Worm (Caenorhabditis elegans): ENCODE results near the gene C54G10.1.

The C54G10.1 gene

DNA sequence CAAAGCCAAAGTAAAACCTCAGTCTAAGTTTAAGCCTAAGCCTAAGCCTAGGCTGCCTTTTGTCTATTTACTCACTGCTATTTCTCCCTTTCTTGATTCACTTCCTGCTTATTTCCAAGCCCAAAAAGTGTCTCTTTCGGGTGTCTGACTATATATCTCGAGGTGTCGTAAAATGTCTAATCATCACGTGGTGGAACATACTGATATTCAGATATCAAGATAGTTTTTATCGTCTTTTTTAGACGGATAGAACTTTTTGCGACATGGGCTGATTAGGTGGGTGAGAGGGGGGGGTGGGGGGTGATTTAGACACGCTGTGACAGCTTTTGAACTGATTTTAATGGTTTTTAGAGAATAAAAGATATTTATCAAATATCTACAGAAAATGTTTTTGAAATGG, 16.1 kb downstream of the C54G10.1 start:
- TF ChIP-seq dao-5 (tag; optimal IDR thresholded peaks at IDR 0.05) (no peak), him-1 (tag; optimal IDR thresholded peaks at IDR 0.05) (no peak), W03F9.2 (tag; optimal IDR thresholded peaks at IDR 0.05) (no peak)

DNA sequence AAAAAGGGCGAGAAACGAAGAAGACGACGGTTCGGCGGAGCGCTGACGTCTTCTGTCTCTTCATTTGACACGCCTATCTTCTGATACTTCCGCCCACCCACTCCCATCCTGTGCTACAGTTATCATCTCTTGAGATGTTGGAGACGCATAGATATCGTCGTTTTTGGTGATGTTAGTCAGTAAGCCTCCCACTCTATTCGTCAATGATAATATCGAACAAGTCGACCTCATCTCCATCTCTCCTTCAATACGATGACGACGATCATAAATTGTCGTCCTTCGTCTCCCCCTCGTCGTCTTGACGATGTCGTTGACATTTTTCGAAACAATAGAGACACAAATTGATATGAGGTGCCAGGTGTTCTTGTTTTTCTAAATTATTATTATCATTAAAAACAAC, 17.2 kb downstream of the C54G10.1 start, which contains the start of gene slc-25A29:
Gene slc-25A29 (minus strand): TSS at position 45 of the 400 bp plus-strand sequence.
- TF ChIP-seq him-1 (tag; optimal IDR thresholded peaks at IDR 0.05) (no peak), W03F9.2 (tag; optimal IDR thresholded peaks at IDR 0.05) (no peak)

DNA sequence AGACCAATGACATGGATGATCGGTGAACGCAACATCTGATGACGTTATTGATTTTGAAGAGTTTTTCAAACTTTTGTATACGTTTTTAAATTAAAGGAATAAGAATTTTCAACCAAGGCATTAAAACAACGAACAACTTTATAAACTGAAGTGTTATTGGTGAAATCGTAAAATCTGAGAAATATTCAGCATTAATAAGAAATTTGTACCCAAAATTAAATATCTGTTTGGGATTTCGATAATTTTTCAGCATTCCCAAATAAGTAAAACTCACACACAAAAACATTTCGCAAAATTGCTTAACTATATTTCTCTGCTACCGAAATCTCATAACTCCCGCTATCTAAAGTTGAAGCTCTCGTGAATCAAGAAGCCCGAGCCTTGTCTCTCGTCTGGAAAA, 18.7 kb downstream of the C54G10.1 start:
- TF ChIP-seq him-1 (tag; optimal IDR thresholded peaks at IDR 0.05): no peak
- TF ChIP-seq dao-5 (tag; optimal IDR thresholded peaks at IDR 0.05): no peak
- no peak for TF ChIP-seq W03F9.2 (tag; optimal IDR thresholded peaks at IDR 0.05)

- TF ChIP-seq W03F9.2 (tag; optimal IDR thresholded peaks at IDR 0.05) (no peak), him-1 (tag; optimal IDR thresholded peaks at IDR 0.05) (no peak), dao-5 (tag; optimal IDR thresholded peaks at IDR 0.05) (no peak)
These were observed 19.9 kb downstream of the C54G10.1 start, which contains the start of gene srh-17 for ce11 chrV:14660608-14661355. srh-17 (plus strand) TSS chrV:14661305.

DNA sequence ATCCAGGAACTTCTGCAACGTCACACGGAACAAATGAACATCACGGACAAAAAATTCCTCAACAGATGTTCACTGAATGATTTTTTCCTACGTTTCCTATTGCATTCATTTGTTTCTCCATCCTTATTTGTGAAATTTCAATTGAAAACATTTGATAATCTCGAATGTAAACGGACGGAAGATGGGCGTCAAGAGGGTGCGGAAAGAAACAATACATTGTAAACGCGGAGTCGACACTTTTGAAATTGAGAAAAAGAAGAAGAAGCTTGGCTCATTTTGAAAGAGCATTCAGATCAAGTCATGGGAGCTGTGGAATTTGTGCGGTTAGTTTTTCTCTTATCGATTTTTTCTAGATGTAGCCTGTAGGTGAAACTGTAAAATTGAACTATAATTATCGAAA, 22.1 kb downstream of the C54G10.1 start, which contains the start of gene C47E8.9:
Gene C47E8.9 (plus strand): TSS at position 301 of the 400 bp plus-strand sequence.
- TF ChIP-seq him-1 (tag; optimal IDR thresholded peaks at IDR 0.05) (no peak), W03F9.2 (tag; optimal IDR thresholded peaks at IDR 0.05) (no peak)

ce11 chrV:14665728-14666127, 24.8 kb downstream of the C54G10.1 start, which contains the start of gene C47E8.1:
C47E8.1 (plus strand) TSS chrV:14666028.
- TF ChIP-seq W03F9.2 (tag; optimal IDR thresholded peaks at IDR 0.05) (no peak), him-1 (tag; optimal IDR thresholded peaks at IDR 0.05) (no peak), dao-5 (tag; optimal IDR thresholded peaks at IDR 0.05) (no peak)

ce11 chrV:14678298-14678697, 37.4 kb downstream of the C54G10.1 start:
- TF ChIP-seq dao-5 (tag; optimal IDR thresholded peaks at IDR 0.05) (no peak), W03F9.2 (tag; optimal IDR thresholded peaks at IDR 0.05) (no peak), him-1 (tag; optimal IDR thresholded peaks at IDR 0.05) (no peak)

- TF ChIP-seq W03F9.2 (tag; optimal IDR thresholded peaks at IDR 0.05): no peak
- TF ChIP-seq dao-5 (tag; optimal IDR thresholded peaks at IDR 0.05): no peak
- TF ChIP-seq him-1 (tag; optimal IDR thresholded peaks at IDR 0.05): no peak
These were observed 39.1 kb downstream of the C54G10.1 start, which contains the start of gene C47E8.3 for ce11 chrV:14680014-14680413. C47E8.3 (plus strand) TSS chrV:14680314.

DNA sequence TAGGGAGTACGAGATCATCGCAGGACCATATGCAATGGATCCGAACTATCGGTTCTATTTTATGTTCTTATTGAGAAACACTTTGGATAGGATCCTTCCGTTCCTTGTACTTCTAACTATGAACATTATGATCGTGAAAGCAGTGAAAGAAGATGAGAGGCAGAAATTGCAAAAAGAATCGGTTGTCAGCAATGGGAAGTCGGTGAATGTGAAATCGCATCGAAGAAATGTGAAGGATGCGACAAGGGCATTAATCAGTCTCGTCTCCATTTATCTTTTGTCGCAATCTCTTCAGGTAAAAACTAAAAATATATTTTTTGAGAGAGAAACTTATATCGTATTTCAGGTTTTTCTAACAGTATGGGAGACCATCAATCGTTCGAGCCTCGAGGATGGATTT, 42.0 kb downstream of the C54G10.1 start:
- no peak for TF ChIP-seq W03F9.2 (tag; optimal IDR thresholded peaks at IDR 0.05)
- TF ChIP-seq dao-5 (tag; optimal IDR thresholded peaks at IDR 0.05): no peak
- no peak for TF ChIP-seq him-1 (tag; optimal IDR thresholded peaks at IDR 0.05)

DNA sequence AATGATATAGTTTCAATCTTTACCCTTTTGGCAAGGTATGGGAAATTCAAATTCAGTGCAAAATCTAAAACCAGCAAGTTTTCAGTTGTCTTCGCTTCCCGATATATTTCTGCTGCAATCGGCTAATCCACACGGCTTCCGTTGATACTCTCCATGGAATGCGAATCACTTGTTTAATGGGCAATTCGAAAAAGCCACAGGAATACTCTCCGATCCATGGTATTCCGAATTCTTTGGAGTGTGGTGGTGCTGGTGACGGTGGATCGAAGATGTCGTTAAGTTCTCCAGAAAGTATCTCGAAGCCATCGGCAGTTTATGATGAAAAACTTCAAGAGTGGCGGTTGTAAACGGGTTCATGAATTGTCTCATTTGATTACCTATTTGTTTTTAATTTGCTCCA, 42.4 kb downstream of the C54G10.1 start:
- no peak for TF ChIP-seq W03F9.2 (tag; optimal IDR thresholded peaks at IDR 0.05)
- TF ChIP-seq him-1 (tag; optimal IDR thresholded peaks at IDR 0.05): no peak

ce11 chrV:14683926-14684325, 43.0 kb downstream of the C54G10.1 start:
- no peak for TF ChIP-seq W03F9.2 (tag; optimal IDR thresholded peaks at IDR 0.05)
- no peak for TF ChIP-seq him-1 (tag; optimal IDR thresholded peaks at IDR 0.05)
- no peak for TF ChIP-seq dao-5 (tag; optimal IDR thresholded peaks at IDR 0.05)

- TF ChIP-seq him-1 (tag; optimal IDR thresholded peaks at IDR 0.05) (no peak), dao-5 (tag; optimal IDR thresholded peaks at IDR 0.05) (no peak), W03F9.2 (tag; optimal IDR thresholded peaks at IDR 0.05) (no peak)
These were observed 43.7 kb downstream of the C54G10.1 start, which contains the start of gene hsp-90 for ce11 chrV:14684359-14685312. hsp-90 (plus strand) TSS chrV:14684918.

ce11 chrV:14685435-14686058, 44.6 kb downstream of the C54G10.1 start, which contains the start of gene C47E8.4:
C47E8.4 (minus strand) TSS chrV:14685485.
- TF ChIP-seq W03F9.2 (tag; optimal IDR thresholded peaks at IDR 0.05) (peak; percentile 94), dao-5 (tag; optimal IDR thresholded peaks at IDR 0.05) (no peak), him-1 (tag; optimal IDR thresholded peaks at IDR 0.05) (peak; percentile 96)

Data from whole organism, L4/young adult.